Fruit fly (Drosophila melanogaster) whole organism, embryonic: ENCODE measurements around the gene Polr2G.

Experiments used
- Atf3 ChIP-seq: fragments of 200-800 bp; sonication (Bioruptor generic); optimal IDR thresholded peaks from 3 replicates; lab custom pipeline; 2016; ENCODE audit warnings: missing biosample characterization, missing genetic modification characterization
- BEAF-32 ChIP-seq: fragments of 200-800 bp; sonication (Bioruptor generic); optimal IDR thresholded peaks from 3 replicates; lab custom pipeline; 2017; ENCODE audit warnings: missing biosample characterization, missing genetic modification characterization, mild to moderate bottlenecking, moderate library complexity, missing genetic modification reagents
- Bteb2 ChIP-seq: fragments of 200-800 bp; sonication (Bioruptor generic); optimal IDR thresholded peaks from 2 replicates; lab custom pipeline; 2016; ENCODE audit warnings: missing biosample characterization, missing genetic modification characterization
- CG10209 ChIP-seq: fragments of 200-800 bp; sonication (Bioruptor generic); optimal IDR thresholded peaks from 3 replicates; lab custom pipeline; 2017; ENCODE audit warnings: missing biosample characterization, mild to moderate bottlenecking, missing genetic modification characterization, missing genetic modification reagents
- CG10267 ChIP-seq: fragments of 200-800 bp; sonication (Bioruptor generic); optimal IDR thresholded peaks from 2 replicates; lab custom pipeline; 2018; ENCODE audit warnings: missing biosample characterization, mild to moderate bottlenecking, missing genetic modification characterization, moderate library complexity
- CG10274 ChIP-seq: fragments of 200-800 bp; sonication (Bioruptor generic); optimal IDR thresholded peaks from 3 replicates; lab custom pipeline; 2017; ENCODE audit warnings: missing biosample characterization, mild to moderate bottlenecking, missing genetic modification characterization
- CG10431 ChIP-seq: fragments of 200-800 bp; sonication (Bioruptor generic); optimal IDR thresholded peaks from 3 replicates; lab custom pipeline; 2018; ENCODE audit warnings: missing biosample characterization, mild to moderate bottlenecking, missing genetic modification characterization
- CG12299 ChIP-seq: fragments of 200-800 bp; sonication (Bioruptor generic); optimal IDR thresholded peaks from 2 replicates; lab custom pipeline; 2018; ENCODE audit warnings: missing biosample characterization, mild to moderate bottlenecking, missing genetic modification characterization
- CG12659 ChIP-seq: fragments of 200-800 bp; sonication (Bioruptor generic); optimal IDR thresholded peaks from 3 replicates; lab custom pipeline; 2017; ENCODE audit warnings: mild to moderate bottlenecking, missing biosample characterization, missing genetic modification reagents, missing genetic modification characterization
- CG13287 ChIP-seq: fragments of 200-800 bp; sonication (Bioruptor generic); IDR thresholded peaks from 2 replicates; pipeline ENCODE4 v1.3.6; 2022; ENCODE audit warnings: missing biosample characterization, missing genetic modification characterization; ENCODE audit not compliant: partially characterized antibody
- CG16813 ChIP-seq: fragments of 200-800 bp; sonication (Bioruptor generic); IDR thresholded peaks from 3 replicates; pipeline ENCODE4 v1.3.6; 2022; ENCODE audit warnings: missing biosample characterization, missing genetic modification characterization; ENCODE audit not compliant: partially characterized antibody
- CG17385 ChIP-seq: fragments of 200-800 bp; sonication (Bioruptor generic); optimal IDR thresholded peaks from 3 replicates; lab custom pipeline; 2018; ENCODE audit warnings: missing biosample characterization, mild to moderate bottlenecking, missing genetic modification characterization
- CG17829 ChIP-seq: fragments of 200-800 bp; optimal IDR thresholded peaks from 2 replicates; lab custom pipeline; 2019; ENCODE audit warnings: missing biosample characterization, mild to moderate bottlenecking, missing genetic modification characterization, moderate library complexity
- CG2116 ChIP-seq: fragments of 200-800 bp; sonication (Bioruptor generic); optimal IDR thresholded peaks from 3 replicates; lab custom pipeline; 2018; ENCODE audit warnings: missing biosample characterization, mild to moderate bottlenecking, missing genetic modification characterization
- CG30020 ChIP-seq: fragments of 200-800 bp; optimal IDR thresholded peaks from 2 replicates; lab custom pipeline; 2019; ENCODE audit warnings: missing biosample characterization, mild to moderate bottlenecking, missing genetic modification characterization, moderate library complexity
- CG3163 ChIP-seq: fragments of 200-800 bp; sonication (Bioruptor generic); optimal IDR thresholded peaks from 3 replicates; lab custom pipeline; 2016; ENCODE audit warnings: missing biosample characterization, missing genetic modification characterization
- CG32532 ChIP-seq: fragments of 200-800 bp; sonication (Bioruptor generic); IDR thresholded peaks from 2 replicates; pipeline ENCODE4 v1.3.6; 2022; ENCODE audit warnings: missing biosample characterization, missing genetic modification characterization
- CG4404 ChIP-seq: fragments of 200-800 bp; sonication (Bioruptor generic); IDR thresholded peaks from 2 replicates; pipeline ENCODE4 v1.3.6; 2022; ENCODE audit warnings: missing biosample characterization, missing genetic modification characterization
- CG5180 ChIP-seq: fragments of 200-800 bp; sonication (Bioruptor generic); optimal IDR thresholded peaks from 3 replicates; lab custom pipeline; 2017; ENCODE audit warnings: missing biosample characterization, missing genetic modification characterization, mild to moderate bottlenecking, moderate library complexity, missing genetic modification reagents
- CG5953 ChIP-seq: fragments of 200-800 bp; sonication (Bioruptor generic); IDR thresholded peaks from 2 replicates; pipeline ENCODE4 v1.3.6; 2022; ENCODE audit warnings: missing biosample characterization, missing genetic modification characterization
- CG6175 ChIP-seq: fragments of 200-800 bp; sonication (Bioruptor generic); IDR thresholded peaks from 3 replicates; pipeline ENCODE4 v1.3.6; 2022; ENCODE audit warnings: missing biosample characterization, missing genetic modification characterization
- CG7357 ChIP-seq: fragments of 200-800 bp; sonication (Bioruptor generic); IDR thresholded peaks from 3 replicates; pipeline ENCODE4 v1.3.6; 2022; ENCODE audit warnings: missing biosample characterization, missing genetic modification characterization
- Dbx ChIP-seq: fragments of 200-800 bp; sonication (Bioruptor generic); IDR thresholded peaks from 3 replicates; pipeline ENCODE4 v1.3.6; 2022; ENCODE audit warnings: missing biosample characterization, missing genetic modification characterization
- E2f2 ChIP-seq: fragments of 200-800 bp; sonication (Bioruptor generic); IDR thresholded peaks from 2 replicates; pipeline ENCODE4 v1.3.6; 2022; ENCODE audit warnings: missing biosample characterization, missing genetic modification characterization
- Elba2 ChIP-seq: fragments of 200-800 bp; sonication (Bioruptor generic); optimal IDR thresholded peaks from 3 replicates; lab custom pipeline; 2016; ENCODE audit warnings: missing biosample characterization, missing genetic modification characterization
- HLH54F ChIP-seq: fragments of 200-800 bp; sonication (Bioruptor generic); optimal IDR thresholded peaks from 3 replicates; lab custom pipeline; 2016; ENCODE audit warnings: missing biosample characterization, missing genetic modification characterization
- HmgD ChIP-seq: fragments of 200-800 bp; sonication (Bioruptor generic); optimal IDR thresholded peaks from 3 replicates; lab custom pipeline; 2016; ENCODE audit warnings: missing biosample characterization, missing genetic modification characterization
- Hr51 ChIP-seq, 2 experiments: fragments of 200-800 bp; sonication (Bioruptor generic); optimal IDR thresholded peaks; 2 replicates in 1 of 2; 3 replicates in 1 of 2; lab custom pipeline; 2016 to 2018; ENCODE audit warnings: missing biosample characterization in 2 of 2, missing genetic modification characterization in 2 of 2, mild to moderate bottlenecking in 1 of 2, moderate library complexity in 1 of 2
- NC2β ChIP-seq: fragments of 200-800 bp; sonication (Bioruptor generic); optimal IDR thresholded peaks from 2 replicates; lab custom pipeline; 2016; ENCODE audit warnings: missing biosample characterization, missing genetic modification characterization
- NK7.1 ChIP-seq: fragments of 200-800 bp; sonication (Bioruptor generic); optimal IDR thresholded peaks from 3 replicates; lab custom pipeline; 2016; ENCODE audit warnings: missing biosample characterization, missing genetic modification characterization
- Spps ChIP-seq: fragments of 200-800 bp; sonication (Bioruptor generic); optimal IDR thresholded peaks from 2 replicates; lab custom pipeline; 2018; ENCODE audit warnings: missing biosample characterization, mild to moderate bottlenecking, missing genetic modification characterization
- Taf1 ChIP-seq: fragments of 200-800 bp; sonication (Bioruptor generic); IDR thresholded peaks from 2 replicates; pipeline ENCODE4 v1.3.6; 2022; ENCODE audit warnings: missing biosample characterization, missing genetic modification characterization
- Xrp1 ChIP-seq: fragments of 200-800 bp; sonication (Bioruptor generic); IDR thresholded peaks from 2 replicates; pipeline ENCODE4 v1.3.6; 2022; ENCODE audit warnings: missing biosample characterization, missing genetic modification characterization
- az2 ChIP-seq: fragments of 200-800 bp; sonication (Bioruptor generic); optimal IDR thresholded peaks from 3 replicates; lab custom pipeline; 2016; ENCODE audit warnings: missing biosample characterization, missing genetic modification characterization
- chm ChIP-seq: fragments of 200-800 bp; sonication (Bioruptor generic); IDR thresholded peaks from 2 replicates; pipeline ENCODE4 v1.3.6; 2022; ENCODE audit warnings: missing biosample characterization, missing genetic modification characterization
- ems ChIP-seq: fragments of 200-800 bp; sonication (Bioruptor generic); optimal IDR thresholded peaks from 3 replicates; lab custom pipeline; 2016; ENCODE audit warnings: missing biosample characterization, missing genetic modification characterization
- ftz-f1 ChIP-seq: fragments of 200-800 bp; sonication (Bioruptor generic); optimal IDR thresholded peaks from 2 replicates; lab custom pipeline; 2016; ENCODE audit warnings: missing biosample characterization, missing genetic modification characterization
- hbn ChIP-seq: fragments of 200-800 bp; sonication (Bioruptor generic); IDR thresholded peaks from 2 replicates; pipeline ENCODE4 v1.3.6; 2022; ENCODE audit warnings: missing biosample characterization, missing genetic modification characterization; ENCODE audit not compliant: partially characterized antibody
- jigr1 ChIP-seq: fragments of 200-800 bp; sonication (Bioruptor generic); IDR thresholded peaks from 3 replicates; pipeline ENCODE4 v1.3.6; 2022; ENCODE audit warnings: missing biosample characterization, missing genetic modification characterization
- lab ChIP-seq: fragments of 200-800 bp; sonication (Bioruptor generic); optimal IDR thresholded peaks from 3 replicates; lab custom pipeline; 2017; ENCODE audit warnings: missing biosample characterization, missing genetic modification characterization, mild to moderate bottlenecking, moderate library complexity, missing genetic modification reagents
- oc ChIP-seq: fragments of 200-800 bp; sonication (Bioruptor generic); optimal IDR thresholded peaks from 2 replicates; lab custom pipeline; 2018; ENCODE audit warnings: missing biosample characterization, mild to moderate bottlenecking, missing genetic modification characterization, moderate library complexity
- shn ChIP-seq: fragments of 200-800 bp; sonication (Bioruptor generic); optimal IDR thresholded peaks from 3 replicates; lab custom pipeline; 2016; ENCODE audit warnings: missing biosample characterization, missing genetic modification characterization
- sima ChIP-seq: fragments of 200-800 bp; sonication (Bioruptor generic); optimal IDR thresholded peaks from 2 replicates; lab custom pipeline; 2016; ENCODE audit warnings: missing biosample characterization, missing genetic modification characterization
- sob ChIP-seq: fragments of 200-800 bp; sonication (Bioruptor generic); IDR thresholded peaks from 2 replicates; pipeline ENCODE4 v1.3.6; 2022; ENCODE audit warnings: missing biosample characterization, missing genetic modification characterization
- sqz ChIP-seq: fragments of 200-800 bp; sonication (Bioruptor generic); optimal IDR thresholded peaks from 3 replicates; lab custom pipeline; 2018; ENCODE audit warnings: missing biosample characterization, mild to moderate bottlenecking, missing genetic modification characterization
- sug ChIP-seq: fragments of 200-800 bp; optimal IDR thresholded peaks from 2 replicates; lab custom pipeline; 2019; ENCODE audit warnings: missing biosample characterization, mild to moderate bottlenecking, missing genetic modification characterization, moderate library complexity
- tap ChIP-seq: fragments of 200-800 bp; optimal IDR thresholded peaks from 3 replicates; lab custom pipeline; 2019; ENCODE audit warnings: missing biosample characterization, mild to moderate bottlenecking, missing genetic modification characterization, moderate library complexity
- tgo ChIP-seq: fragments of 200-800 bp; sonication (Bioruptor generic); IDR thresholded peaks from 3 replicates; pipeline ENCODE4 v1.3.6; 2022; ENCODE audit warnings: missing biosample characterization, missing genetic modification characterization
- zen2 ChIP-seq: fragments of 200-800 bp; sonication (Bioruptor generic); IDR thresholded peaks from 3 replicates; pipeline ENCODE4 v1.3.6; 2022; ENCODE audit warnings: missing biosample characterization, missing genetic modification characterization; ENCODE audit not compliant: partially characterized antibody

Polr2G gene

dm6 chr3R:15262710-15263672 lies 40.0 kb upstream of the Polr2G start, which contains the start of the genes eIF2gamma and Set:
TSS of gene eIF2gamma (minus strand) at chr3R:15263458.
TSS of gene Set (plus strand) at chr3R:15263552.
- TF ChIP-seq ems (peak; percentile 17), Xrp1 (GFP tag; lab: Robert Waterston, UW) (no peak), tap (tag; lab: Kevin White, UChicago) (no peak), oc (tag; lab: Kevin White, UChicago) (no peak), CG12659 (GFP tag; lab: Kevin White, UChicago) (peak; percentile 68), CG32532 (GFP tag; lab: Robert Waterston, UW) (peak; percentile 41; the same call in 1 of the 2 replicates), E2f2 (GFP tag; lab: Robert Waterston, UW) (peak; percentile 76), ftz-f1 (GFP tag; lab: Kevin White, UChicago) (peak; percentile 54), CG5180 (no peak), CG10209 (GFP tag; lab: Kevin White, UChicago) (no peak), CG17829 (tag; lab: Kevin White, UChicago) (peak; percentile 54), CG10431 (GFP tag; lab: Kevin White, UChicago) (peak; percentile 15), HLH54F (GFP tag; lab: Kevin White, UChicago) (peak; percentile 29), CG3163 (GFP tag; lab: Kevin White, UChicago) (peak; percentile 9), jigr1 (GFP tag; lab: Robert Waterston, UW) (no peak), CG10274 (GFP tag; lab: Kevin White, UChicago) (no peak), CG30020 (tag; lab: Kevin White, UChicago) (no peak), CG7357 (GFP tag; lab: Robert Waterston, UW) (no peak), sug (tag; lab: Kevin White, UChicago) (no peak), chm (peak; percentile 78), CG13287 (peak; percentile 97), zen2 (GFP tag; lab: Robert Waterston, UW) (peak; percentile 98), CG2116 (GFP tag; lab: Kevin White, UChicago) (peak; percentile 96), CG12299 (tag; lab: Kevin White, UChicago) (no peak), hbn (GFP tag; lab: Robert Waterston, UW) (peak; percentile 97), sima (no peak), Dbx (GFP tag; lab: Robert Waterston, UW) (peak; percentile 64), CG10267 (tag; lab: Kevin White, UChicago) (peak; percentile 96), CG16813 (GFP tag; lab: Robert Waterston, UW) (peak; percentile 98), sqz (GFP tag; lab: Kevin White, UChicago) (no peak), CG4404 (GFP tag; lab: Robert Waterston, UW) (no peak), az2 (GFP tag; lab: Kevin White, UChicago) (no peak), CG5953 (GFP tag; lab: Robert Waterston, UW) (no peak), Hr51 (GFP tag; optimal IDR thresholded peaks at IDR 0.05; lab: Kevin White, UChicago) (peak in 1 of 2 experiments; percentile 14), CG17385 (GFP tag; lab: Kevin White, UChicago) (no peak), BEAF-32 (GFP tag; lab: Kevin White, UChicago) (peak; percentile 97), Elba2 (no peak), CG6175 (GFP tag; lab: Robert Waterston, UW) (no peak), tgo (GFP tag; lab: Robert Waterston, UW) (no peak), sob (GFP tag; lab: Robert Waterston, UW) (peak; percentile 82), Taf1 (GFP tag; lab: Robert Waterston, UW) (no peak), NK7.1 (GFP tag; lab: Kevin White, UChicago) (no peak), HmgD (peak; percentile 79), lab (GFP tag; lab: Kevin White, UChicago) (no peak), NC2β (GFP tag; lab: Kevin White, UChicago) (peak; percentile 2), Spps (no peak), Bteb2 (no peak), shn (GFP tag; lab: Kevin White, UChicago) (no peak), Atf3 (peak; percentile 28)
